Worm (Caenorhabditis elegans) whole organism, early embryonic: ENCODE data around the gene Y102A5C.2.

Experiments used
- B0310.2 ChIP-seq: sonication (generic microtip); optimal IDR thresholded peaks from 2 replicates; lab custom pipeline; 2016; ENCODE audit warnings: mild to moderate bottlenecking, missing genetic modification characterization, missing compliant biosample characterization
- F13C5.2 ChIP-seq: sonication (generic microtip); optimal IDR thresholded peaks from 2 replicates; lab custom pipeline; 2017; ENCODE audit warnings: mild to moderate bottlenecking, missing genetic modification characterization, inconsistent platforms, missing compliant biosample characterization
- ama-1 ChIP-seq: fragments of 150-350 bp; optimal IDR thresholded peaks from 2 replicates; lab custom pipeline; 2014
- ceh-13 ChIP-seq: fragments of 200-800 bp; sonication (Bioruptor generic); optimal IDR thresholded peaks from 2 replicates; lab custom pipeline; 2018; ENCODE audit warnings: mild to moderate bottlenecking, missing genetic modification characterization, missing compliant biosample characterization
- ceh-36 ChIP-seq: sonication (generic microtip); optimal IDR thresholded peaks from 2 replicates; lab custom pipeline; 2016; ENCODE audit warnings: missing genetic modification characterization, inconsistent platforms, missing compliant biosample characterization
- ets-7 ChIP-seq: sonication (generic microtip); optimal IDR thresholded peaks from 2 replicates; lab custom pipeline; 2016; ENCODE audit warnings: missing genotype, missing genetic modification characterization, missing compliant biosample characterization
- flt-1 ChIP-seq: fragments of 200-800 bp; sonication (Bioruptor generic); IDR thresholded peaks from 2 replicates; pipeline ENCODE4 v1.3.6; 2022; ENCODE audit warnings: missing genetic modification characterization, missing compliant biosample characterization
- hmbx-1 ChIP-seq: sonication (generic microtip); optimal IDR thresholded peaks from 2 replicates; lab custom pipeline; 2016; ENCODE audit warnings: mild to moderate bottlenecking, missing genetic modification characterization, missing compliant biosample characterization
- scrt-1 ChIP-seq: fragments of 200-800 bp; sonication (Bioruptor generic); IDR thresholded peaks from 2 replicates; pipeline ENCODE4 v1.3.6; 2022; ENCODE audit warnings: missing genetic modification characterization, missing compliant biosample characterization
- tbx-11 ChIP-seq: fragments of 200-800 bp; sonication (Bioruptor generic); IDR thresholded peaks from 2 replicates; pipeline ENCODE4 v1.3.6; 2022; ENCODE audit warnings: missing genetic modification characterization, missing compliant biosample characterization

ce11 chrV:16911934-16912333, 6.6 kb upstream of the Y102A5C.2 start, which contains the start of gene nhr-116:
- TF ChIP-seq ama-1 = no peak
- TF ChIP-seq B0310.2 (tag; lab: Kevin White, UChicago) = no peak
- TF ChIP-seq hmbx-1 (tag; lab: Kevin White, UChicago) = no peak
- TF ChIP-seq flt-1 = no peak
- no peak for TF ChIP-seq ceh-36 (tag; lab: Kevin White, UChicago)
- no peak for TF ChIP-seq tbx-11 (GFP tag; lab: Robert Waterston, UW)
- TF ChIP-seq scrt-1 (GFP tag; lab: Robert Waterston, UW) = no peak
- TF ChIP-seq ets-7 (tag; lab: Kevin White, UChicago) = no peak
- TF ChIP-seq ceh-13 (GFP tag; lab: Kevin White, UChicago) = no peak
- no peak for TF ChIP-seq F13C5.2 (tag; lab: Kevin White, UChicago)
